Fruit fly (Drosophila melanogaster): ENCODE measurements around the gene NK7.1.

NK7.1 gene

dm6 chr3R:14361741-14362232 is 11.0 kb downstream of the NK7.1 start, which contains the start of gene Dnaaf5:
Dnaaf5 (minus strand) TSS chr3R:14361786.
- TF ChIP-seq CG17801 (GFP tag; optimal IDR thresholded peaks at IDR 0.05; ENCODE audit: partially characterized antibody): peak; percentile 66

DNA sequence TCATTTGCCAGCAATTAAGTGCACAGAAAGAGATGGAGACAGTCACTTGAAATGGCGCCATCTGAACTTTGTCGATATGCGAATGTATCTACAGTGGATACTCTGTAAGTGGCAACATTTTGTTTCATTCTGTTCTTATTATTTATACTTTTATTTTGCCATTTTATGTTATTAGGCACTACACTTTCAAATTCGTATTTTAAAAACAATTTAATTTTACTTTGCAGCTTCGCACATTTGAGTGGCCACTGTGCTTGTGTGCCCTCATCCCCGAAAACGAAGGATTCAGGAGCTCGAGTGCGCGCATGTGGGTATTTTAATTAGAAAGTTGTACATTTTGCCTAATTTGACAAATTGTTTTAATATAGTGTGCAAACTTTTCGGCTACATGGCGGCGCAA is 15.3 kb downstream of the NK7.1 start:
- peak; percentile 22 for TF ChIP-seq CG17801 (GFP tag; optimal IDR thresholded peaks at IDR 0.05; ENCODE audit: partially characterized antibody)

DNA sequence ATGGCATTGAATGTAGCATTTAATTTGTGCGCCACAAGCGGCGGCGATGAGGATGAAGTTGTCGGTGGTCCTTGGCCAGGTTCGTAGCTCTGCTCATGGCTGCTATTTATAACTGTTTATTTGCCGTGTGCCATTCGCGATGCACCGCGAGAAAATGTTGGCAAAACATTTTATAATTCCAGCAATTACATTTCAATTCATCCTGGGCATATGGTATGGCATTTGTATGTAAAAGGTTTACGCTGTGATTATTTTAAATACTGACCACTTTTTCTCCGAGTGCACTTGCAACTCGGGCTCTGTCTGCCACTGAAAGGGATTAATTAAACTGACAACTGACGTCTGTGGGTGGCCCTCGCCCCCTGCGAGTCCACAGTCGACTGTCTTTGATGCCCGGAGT is 16.1 kb downstream of the NK7.1 start:
- no peak for TF ChIP-seq CG17801 (GFP tag; optimal IDR thresholded peaks at IDR 0.05; ENCODE audit: partially characterized antibody)

DNA sequence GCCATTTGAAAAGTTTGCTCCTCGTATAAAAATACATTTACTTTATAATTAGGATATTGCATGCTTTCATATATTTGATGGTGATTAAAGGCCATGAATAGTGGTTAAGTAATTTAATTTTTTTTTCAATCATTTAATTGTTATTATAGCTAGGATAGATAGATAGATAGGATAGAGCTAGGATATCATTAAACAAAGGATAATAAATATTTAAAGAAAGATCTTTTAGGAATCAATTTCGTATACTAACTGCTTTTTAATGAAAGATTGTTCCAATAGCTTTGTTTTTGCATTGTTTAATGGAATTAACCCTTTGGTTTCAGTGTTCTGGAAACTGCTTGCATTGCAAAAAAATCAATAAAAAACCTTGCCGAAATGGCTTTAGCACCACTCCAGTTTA is 18.2 kb downstream of the NK7.1 start:
- TF ChIP-seq CG17801 (GFP tag; optimal IDR thresholded peaks at IDR 0.05; ENCODE audit: partially characterized antibody): no peak

DNA sequence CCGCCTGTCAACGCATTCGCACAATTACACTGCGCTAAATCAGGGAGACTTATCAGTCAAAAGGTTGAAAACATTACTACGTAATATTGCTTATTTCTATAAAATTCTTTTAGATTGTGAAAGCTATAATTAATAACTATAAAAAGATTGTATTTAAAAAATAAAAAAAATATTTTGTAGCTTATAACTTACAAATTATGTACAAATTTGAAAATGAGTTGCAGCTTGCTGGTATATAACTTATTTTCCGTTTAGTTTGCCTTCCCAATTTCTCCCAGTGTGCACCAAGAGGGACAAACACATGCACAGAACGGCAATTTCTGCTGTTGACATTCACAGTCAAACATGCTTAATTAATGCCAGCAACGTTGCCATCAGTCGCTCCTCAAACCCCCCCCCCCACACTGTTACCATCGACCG is 19.0 kb downstream of the NK7.1 start:
- TF ChIP-seq CG17801 (GFP tag; optimal IDR thresholded peaks at IDR 0.05; ENCODE audit: partially characterized antibody): peak; percentile 88

dm6 chr3R:14351418-14351817 is 21.3 kb downstream of the NK7.1 start:
- TF ChIP-seq CG17801 (GFP tag; optimal IDR thresholded peaks at IDR 0.05; ENCODE audit: partially characterized antibody): no peak

DNA sequence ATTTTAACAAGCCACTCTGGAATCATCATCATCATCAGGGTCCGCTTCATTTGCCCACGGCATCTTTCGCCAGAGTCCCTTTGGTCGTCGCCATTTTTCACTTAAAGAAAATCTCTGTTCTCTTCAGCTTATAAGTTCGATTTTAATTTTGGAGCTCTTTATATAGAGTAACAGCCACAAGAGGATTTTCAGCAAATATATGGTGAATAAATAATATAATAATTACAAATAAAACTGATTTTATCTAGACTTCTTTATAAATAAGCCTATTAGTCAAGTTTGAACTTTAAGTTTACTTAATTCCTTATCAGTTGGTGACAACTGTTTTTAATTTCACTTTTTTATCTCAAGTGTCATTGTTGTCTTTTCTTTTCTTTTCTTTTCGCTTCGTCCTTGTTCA is 24.3 kb downstream of the NK7.1 start:
- TF ChIP-seq CG17801 (GFP tag; optimal IDR thresholded peaks at IDR 0.05; ENCODE audit: partially characterized antibody): no peak

DNA sequence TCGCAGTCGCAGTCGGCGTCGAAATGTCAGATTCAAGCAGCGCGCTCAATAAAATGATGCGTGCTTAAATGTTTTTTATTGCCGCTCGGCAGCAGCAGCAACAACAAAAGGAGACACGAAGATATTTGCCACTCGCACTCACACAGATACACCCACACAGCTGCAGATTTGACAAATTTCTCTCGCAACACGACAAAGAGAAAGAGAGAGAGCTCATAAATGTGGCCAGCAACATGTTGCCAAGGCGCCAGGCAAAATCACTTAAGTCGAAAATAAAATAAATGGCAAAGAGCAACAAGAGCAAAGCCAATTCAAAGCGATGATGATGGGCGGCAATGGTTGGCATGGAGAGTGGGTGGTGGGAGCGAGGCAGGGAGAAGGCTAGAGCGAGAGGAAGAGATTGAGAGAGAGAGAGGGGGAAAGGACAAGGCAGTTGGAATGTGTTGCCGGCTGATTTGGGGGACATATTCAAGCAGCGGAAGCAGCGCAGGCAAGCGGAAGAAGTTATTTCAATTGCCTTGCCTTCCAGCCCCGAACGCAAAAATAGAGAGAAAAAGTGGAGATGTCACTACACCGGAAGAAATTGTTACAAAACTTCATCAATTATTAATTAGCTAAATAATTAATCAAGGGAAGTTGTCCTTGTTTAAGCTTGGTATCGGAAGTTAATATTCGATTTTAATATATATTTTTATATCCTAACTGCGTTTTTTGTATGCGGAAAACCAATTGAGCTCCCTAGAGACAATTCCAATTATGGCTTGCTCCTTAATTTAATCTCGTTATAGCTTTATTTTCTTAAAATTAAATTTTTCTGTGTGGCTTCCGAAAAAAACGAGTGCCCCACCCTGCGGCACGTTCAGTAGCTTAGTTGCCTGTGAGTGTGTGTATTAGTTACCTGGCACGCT is 25.7 kb downstream of the NK7.1 start:
- TF ChIP-seq CG17801 (GFP tag; optimal IDR thresholded peaks at IDR 0.05; ENCODE audit: partially characterized antibody): no peak

DNA sequence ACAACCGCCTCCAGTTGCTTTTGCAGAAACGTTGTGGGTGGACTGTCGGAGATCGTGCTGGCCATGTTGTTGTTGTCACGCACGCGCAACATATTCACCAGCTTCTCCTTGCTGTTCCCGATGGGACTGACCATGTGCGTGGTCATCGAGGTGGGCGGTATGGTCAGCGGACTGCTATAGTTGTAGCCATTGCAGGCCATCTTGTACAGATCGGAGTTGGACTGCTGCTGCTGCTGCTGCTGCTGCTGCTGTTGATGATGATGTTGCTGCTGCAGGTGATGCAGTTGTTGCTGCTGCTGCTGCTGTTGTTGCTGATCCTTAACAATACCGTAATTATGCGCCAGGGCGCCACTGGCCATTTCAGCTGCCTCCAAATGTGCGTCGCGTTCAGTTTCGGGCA is 28.0 kb downstream of the NK7.1 start:
- TF ChIP-seq CG17801 (GFP tag; optimal IDR thresholded peaks at IDR 0.05; ENCODE audit: partially characterized antibody): no peak

DNA sequence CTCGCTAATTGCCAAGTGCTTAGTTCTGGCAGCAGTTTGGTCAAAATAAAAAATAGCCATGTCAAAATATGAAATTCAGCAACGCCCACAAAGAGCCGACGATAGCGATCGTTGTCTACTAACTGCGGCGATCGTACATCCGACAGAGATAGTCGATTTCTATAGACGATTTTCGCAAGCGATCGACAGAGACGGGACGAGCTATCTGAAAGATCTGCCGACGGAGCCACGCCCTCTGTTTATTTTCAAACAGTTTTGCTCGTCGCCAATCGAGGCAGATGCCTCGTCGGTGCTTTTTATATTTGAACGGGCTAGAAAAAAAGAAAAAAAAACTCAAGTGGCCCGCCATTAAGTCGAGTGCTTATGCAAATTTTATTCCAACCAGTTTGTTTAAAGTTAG is 37.2 kb downstream of the NK7.1 start:
- no peak for TF ChIP-seq CG17801 (GFP tag; optimal IDR thresholded peaks at IDR 0.05; ENCODE audit: partially characterized antibody)

DNA sequence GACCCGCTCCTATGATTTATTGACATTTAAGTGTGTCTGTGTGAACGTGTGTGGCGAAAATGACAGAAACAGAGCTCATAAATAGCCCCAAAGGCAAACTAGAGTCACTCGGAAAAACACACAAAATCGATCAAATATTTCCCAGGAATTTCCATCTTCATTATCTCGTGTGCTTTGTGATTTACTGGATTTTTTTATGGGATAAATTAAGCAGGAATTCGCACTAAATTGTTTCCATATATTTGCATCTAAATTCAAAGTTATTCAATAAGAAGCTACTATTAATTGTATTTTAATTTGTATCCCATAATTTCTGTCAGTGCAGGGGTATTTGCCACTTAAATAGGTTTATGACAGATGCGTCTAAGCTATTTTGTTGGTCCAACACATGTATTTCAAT is 40.0 kb downstream of the NK7.1 start:
- TF ChIP-seq CG17801 (GFP tag; optimal IDR thresholded peaks at IDR 0.05; ENCODE audit: partially characterized antibody): no peak

DNA sequence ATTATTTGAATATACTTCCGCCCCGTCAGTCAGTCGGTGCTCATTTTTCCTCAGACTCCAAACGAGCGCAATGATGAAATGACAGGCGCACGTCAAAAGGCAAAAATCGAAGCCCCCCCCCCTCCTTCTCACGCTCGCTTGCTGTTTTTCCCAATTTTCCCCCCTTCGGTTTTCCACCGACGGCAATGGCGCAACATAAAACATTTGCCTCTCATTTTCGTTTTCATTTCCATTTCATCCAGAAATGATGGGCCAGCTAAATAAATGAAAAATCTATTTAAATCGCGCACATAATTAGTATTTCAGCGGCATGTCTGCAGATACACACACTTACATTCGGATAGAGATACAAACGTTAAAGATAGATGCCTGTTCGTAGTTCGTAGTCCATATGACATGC is 41.3 kb downstream of the NK7.1 start:
- TF ChIP-seq CG17801 (GFP tag; optimal IDR thresholded peaks at IDR 0.05; ENCODE audit: partially characterized antibody): no peak

DNA sequence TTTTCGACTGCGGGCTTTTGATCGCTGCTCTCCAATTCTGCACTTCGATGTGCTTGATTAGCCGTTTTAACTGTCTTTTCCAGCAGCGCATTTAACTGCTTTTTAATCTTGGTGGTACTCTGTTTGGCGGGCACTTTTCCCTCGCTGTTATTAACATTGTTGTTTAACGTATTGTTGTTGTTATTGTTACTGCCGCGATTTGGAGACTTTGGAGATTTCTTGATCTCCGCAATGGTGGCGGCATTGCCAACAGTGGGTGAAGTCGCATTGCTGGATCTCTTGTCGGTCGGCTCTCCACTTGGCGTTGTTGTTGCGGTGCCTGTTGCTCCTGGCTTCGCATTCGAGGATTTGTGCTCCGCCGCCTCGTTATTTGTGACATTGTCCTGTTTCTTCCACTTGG is 42.1 kb downstream of the NK7.1 start:
- TF ChIP-seq CG17801 (GFP tag; optimal IDR thresholded peaks at IDR 0.05; ENCODE audit: partially characterized antibody): no peak

DNA sequence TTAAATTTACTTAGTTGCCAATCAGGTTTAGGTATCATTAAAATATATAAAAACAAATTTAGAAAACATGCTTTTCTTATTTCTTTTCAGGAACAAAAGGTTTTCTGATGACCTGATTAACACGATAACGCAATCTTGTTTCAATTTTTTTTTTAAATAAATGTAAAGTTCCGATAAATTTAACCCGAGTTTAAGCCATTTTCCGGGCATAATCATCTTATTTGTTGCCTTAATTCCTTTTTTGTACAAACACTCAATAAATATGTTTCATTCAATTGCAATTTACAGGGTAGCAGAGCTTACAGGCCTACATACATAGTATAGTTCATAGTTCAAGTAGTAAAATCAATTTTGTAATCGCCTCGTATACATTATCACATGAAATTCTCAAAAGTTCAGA is 43.2 kb downstream of the NK7.1 start:
- no peak for TF ChIP-seq CG17801 (GFP tag; optimal IDR thresholded peaks at IDR 0.05; ENCODE audit: partially characterized antibody)

DNA sequence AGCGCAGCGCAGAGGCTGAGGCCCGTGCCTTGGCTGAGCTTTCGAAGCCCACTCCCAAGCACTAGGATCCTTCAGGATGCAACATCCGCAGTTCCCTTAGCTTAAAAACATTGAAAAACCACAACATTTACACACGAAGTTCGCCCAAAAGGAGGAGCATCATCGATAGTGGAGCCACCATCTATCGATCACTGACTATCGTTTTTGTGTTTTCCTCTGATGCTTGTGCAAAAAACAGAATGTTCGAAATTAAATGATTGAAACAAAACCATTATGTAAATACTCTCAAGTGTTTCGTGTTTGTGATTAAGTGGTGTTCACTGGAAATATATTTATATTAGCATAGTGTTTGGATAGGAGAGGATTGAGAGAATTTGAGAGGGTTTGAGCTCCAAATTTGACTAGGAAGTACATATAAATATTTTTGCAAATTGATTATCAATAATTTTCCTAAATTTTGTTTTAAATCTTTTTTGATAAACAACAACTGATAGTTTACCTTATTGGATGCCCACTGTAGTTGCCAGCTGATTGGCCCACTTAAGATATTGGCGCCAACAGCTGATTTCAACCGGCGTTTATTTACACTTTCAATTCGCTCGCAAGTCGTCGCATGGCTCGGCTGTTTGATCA is 45.2 kb downstream of the NK7.1 start, which contains the start of gene spn-B:
Gene spn-B, plus strand, starts transcription at position 580 of the 633 bp plus-strand sequence.
- peak; percentile 85 for TF ChIP-seq CG17801 (GFP tag; optimal IDR thresholded peaks at IDR 0.05; ENCODE audit: partially characterized antibody)

DNA sequence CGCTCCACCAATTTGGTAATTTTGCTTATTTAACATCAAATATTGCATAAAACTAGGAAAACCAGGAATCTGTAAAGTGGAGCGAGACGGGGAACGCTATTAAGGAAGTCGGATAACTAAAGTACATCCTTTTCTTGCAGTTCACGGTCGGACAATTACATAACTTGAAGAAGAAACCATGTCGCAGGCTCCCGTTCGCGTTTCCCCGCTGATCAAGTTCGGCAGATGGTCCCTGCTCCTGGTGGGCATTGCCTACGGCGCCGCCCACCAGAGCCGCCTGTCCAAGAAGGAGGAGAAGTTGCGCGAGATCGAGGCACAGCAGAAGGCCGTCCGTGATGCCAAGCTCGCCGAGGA is 45.7 kb downstream of the NK7.1 start:
- no peak for TF ChIP-seq CG17801 (GFP tag; optimal IDR thresholded peaks at IDR 0.05; ENCODE audit: partially characterized antibody)

All from ovary, adult (tissue).